Worm (Caenorhabditis elegans) whole organism, L3 larva: ENCODE results near the gene K09E9.7.

Experiments
- R02D3.7 ChIP-seq: fragments of 150-350 bp; optimal IDR thresholded peaks from 2 replicates; lab custom pipeline; 2014; ENCODE audit warnings: missing biosample characterization, missing genetic modification characterization
- ZK546.5 ChIP-seq: sonication (generic microtip); optimal IDR thresholded peaks from 2 replicates; lab custom pipeline; 2017; ENCODE audit warnings: missing biosample characterization, missing genetic modification characterization
- aly-2 ChIP-seq: fragments of 150-350 bp; optimal IDR thresholded peaks from 2 replicates; lab custom pipeline; 2014; ENCODE audit warnings: missing biosample characterization, missing genetic modification characterization
- ama-1 ChIP-seq: fragments of 150-350 bp; optimal IDR thresholded peaks from 2 replicates; lab custom pipeline; 2018
- ceh-16 ChIP-seq: sonication (generic microtip); optimal IDR thresholded peaks from 2 replicates; lab custom pipeline; 2017; ENCODE audit warnings: missing biosample characterization, missing genetic modification characterization
- ceh-28 ChIP-seq: fragments of 150-350 bp; optimal IDR thresholded peaks from 2 replicates; lab custom pipeline; 2014; ENCODE audit warnings: missing biosample characterization, missing genetic modification reagents, missing genetic modification characterization
- ceh-82 ChIP-seq: fragments of 150-350 bp; optimal IDR thresholded peaks from 2 replicates; lab custom pipeline; 2014; ENCODE audit warnings: missing biosample characterization, missing genetic modification characterization
- ceh-9 ChIP-seq: sonication (generic microtip); optimal IDR thresholded peaks from 2 replicates; lab custom pipeline; 2018; ENCODE audit warnings: missing biosample characterization, missing genetic modification characterization
- daf-12 ChIP-seq: fragments of 150-350 bp; optimal IDR thresholded peaks from 2 replicates; lab custom pipeline; 2014; ENCODE audit warnings: missing biosample characterization, missing genetic modification reagents, missing genetic modification characterization
- egl-27 ChIP-seq: sonication (generic microtip); optimal IDR thresholded peaks from 4 replicates; lab custom pipeline; 2017; ENCODE audit warnings: missing biosample characterization, missing genetic modification reagents, missing genetic modification characterization
- egl-5 ChIP-seq: fragments of 150-350 bp; optimal IDR thresholded peaks from 2 replicates; lab custom pipeline; 2017; ENCODE audit warnings: missing biosample characterization, missing genetic modification reagents, missing genetic modification characterization, inconsistent platforms
- elt-1 ChIP-seq: fragments of 150-350 bp; optimal IDR thresholded peaks from 2 replicates; lab custom pipeline; 2014; ENCODE audit warnings: missing biosample characterization, missing genetic modification characterization
- elt-2 ChIP-seq: sonication (generic microtip); optimal IDR thresholded peaks from 2 replicates; lab custom pipeline; 2016; ENCODE audit warnings: missing genetic modification reagents, mild to moderate bottlenecking, missing genetic modification characterization, missing compliant biosample characterization
- elt-3 ChIP-seq, 3 experiments: fragments of 150-350 bp in 1 of 3; sonication (generic microtip) in 2 of 3; optimal IDR thresholded peaks; 2 replicates in 2 of 3; 4 replicates in 1 of 3; lab custom pipeline; 2014 to 2017; ENCODE audit warnings: missing biosample characterization in 3 of 3, missing genetic modification characterization in 3 of 3
- eor-1 ChIP-seq, 2 experiments: fragments of 150-350 bp; optimal IDR thresholded peaks; 2 replicates each; lab custom pipeline; 2014 to 2018; ENCODE audit warnings: missing biosample characterization in 2 of 2, missing genetic modification characterization in 2 of 2
- fkh-10 ChIP-seq: sonication (generic microtip); optimal IDR thresholded peaks from 2 replicates; lab custom pipeline; 2017; ENCODE audit warnings: missing biosample characterization, missing genetic modification reagents, missing genetic modification characterization
- fkh-2 ChIP-seq: fragments of 150-350 bp; optimal IDR thresholded peaks from 2 replicates; lab custom pipeline; 2014; ENCODE audit warnings: missing biosample characterization, missing genetic modification reagents, missing genetic modification characterization
- fos-1 ChIP-seq: fragments of 150-350 bp; optimal IDR thresholded peaks from 2 replicates; lab custom pipeline; 2014; ENCODE audit warnings: missing biosample characterization, missing genetic modification characterization
- hmg-11 ChIP-seq: sonication (generic microtip); optimal IDR thresholded peaks from 2 replicates; lab custom pipeline; 2016; ENCODE audit warnings: missing genetic modification characterization, missing compliant biosample characterization
- jun-1 ChIP-seq: fragments of 150-350 bp; optimal IDR thresholded peaks from 2 replicates; lab custom pipeline; 2014; ENCODE audit warnings: missing biosample characterization, missing genetic modification reagents, missing genetic modification characterization
- lin-15B ChIP-seq: fragments of 150-350 bp; optimal IDR thresholded peaks from 2 replicates; lab custom pipeline; 2014; ENCODE audit warnings: missing biosample characterization, missing genetic modification characterization
- lin-39 ChIP-seq: fragments of 150-350 bp; optimal IDR thresholded peaks from 2 replicates; lab custom pipeline; 2018; ENCODE audit warnings: missing biosample characterization, missing genetic modification reagents, missing genetic modification characterization
- lsy-12 ChIP-seq: sonication (generic microtip); optimal IDR thresholded peaks from 2 replicates; lab custom pipeline; 2016; ENCODE audit warnings: mild to moderate bottlenecking, missing genetic modification characterization, missing compliant biosample characterization
- mdl-1 ChIP-seq: fragments of 150-350 bp; optimal IDR thresholded peaks from 2 replicates; lab custom pipeline; 2014; ENCODE audit warnings: missing biosample characterization, missing genetic modification characterization
- mml-1 ChIP-seq: fragments of 150-350 bp; sonication (generic microtip); optimal IDR thresholded peaks from 3 replicates; lab custom pipeline; 2014; ENCODE audit warnings: missing biosample characterization, missing genetic modification characterization
- nfya-1 ChIP-seq: sonication (generic microtip); optimal IDR thresholded peaks from 2 replicates; lab custom pipeline; 2017; ENCODE audit warnings: missing genetic modification characterization, mild to moderate bottlenecking, missing compliant biosample characterization, antibody characterized with exemption, moderate library complexity; ENCODE audit not compliant: insufficient read depth
- nhr-11 ChIP-seq: fragments of 150-350 bp; optimal IDR thresholded peaks from 2 replicates; lab custom pipeline; 2014; ENCODE audit warnings: missing biosample characterization, missing genetic modification characterization
- nhr-12 ChIP-seq: fragments of 150-350 bp; optimal IDR thresholded peaks from 2 replicates; lab custom pipeline; 2014; ENCODE audit warnings: missing biosample characterization, missing genetic modification characterization
- nhr-23 ChIP-seq: fragments of 150-350 bp; optimal IDR thresholded peaks from 2 replicates; lab custom pipeline; 2014; ENCODE audit warnings: missing biosample characterization, missing genetic modification reagents, missing genetic modification characterization
- nhr-237 ChIP-seq: fragments of 150-350 bp; optimal IDR thresholded peaks from 2 replicates; lab custom pipeline; 2014; ENCODE audit warnings: missing biosample characterization, missing genetic modification characterization
- nhr-25 ChIP-seq: sonication (generic microtip); optimal IDR thresholded peaks from 2 replicates; lab custom pipeline; 2017; ENCODE audit warnings: missing biosample characterization, missing genetic modification characterization
- nhr-28 ChIP-seq: fragments of 150-350 bp; optimal IDR thresholded peaks from 2 replicates; lab custom pipeline; 2014; ENCODE audit warnings: missing biosample characterization, missing genetic modification characterization
- nhr-43 ChIP-seq: sonication (generic microtip); optimal IDR thresholded peaks from 2 replicates; lab custom pipeline; 2016; ENCODE audit warnings: mild to moderate bottlenecking, missing genetic modification characterization, missing compliant biosample characterization; ENCODE audit not compliant: poor library complexity, severe bottlenecking
- nhr-67 ChIP-seq: fragments of 150-350 bp; optimal IDR thresholded peaks from 2 replicates; lab custom pipeline; 2014; ENCODE audit warnings: missing biosample characterization, missing genetic modification characterization
- nhr-76 ChIP-seq: fragments of 150-350 bp; sonication (generic microtip); optimal IDR thresholded peaks from 5 replicates; lab custom pipeline; 2014; ENCODE audit warnings: missing biosample characterization, missing genetic modification characterization
- nhr-77 ChIP-seq: fragments of 150-350 bp; optimal IDR thresholded peaks from 2 replicates; lab custom pipeline; 2014; ENCODE audit warnings: missing biosample characterization, missing genetic modification characterization
- pha-4 ChIP-seq: fragments of 150-350 bp; optimal IDR thresholded peaks from 2 replicates; lab custom pipeline; 2014; ENCODE audit warnings: missing biosample characterization, missing genetic modification reagents, missing genetic modification characterization
- pqm-1 ChIP-seq: fragments of 150-350 bp; optimal IDR thresholded peaks from 2 replicates; lab custom pipeline; 2017; ENCODE audit warnings: missing biosample characterization, missing genetic modification characterization, inconsistent platforms
- sea-2 ChIP-seq: fragments of 150-350 bp; sonication (generic microtip); optimal IDR thresholded peaks from 4 replicates; lab custom pipeline; 2014; ENCODE audit warnings: missing biosample characterization, missing genetic modification reagents, missing genetic modification characterization
- skn-1 ChIP-seq: fragments of 150-350 bp; optimal IDR thresholded peaks from 2 replicates; lab custom pipeline; 2014; ENCODE audit warnings: missing biosample characterization, missing genetic modification characterization
- snpc-4 ChIP-seq: fragments of 150-350 bp; optimal IDR thresholded peaks from 2 replicates; lab custom pipeline; 2014; ENCODE audit warnings: missing biosample characterization, missing genetic modification characterization
- tbx-2 ChIP-seq: sonication (generic microtip); optimal IDR thresholded peaks from 2 replicates; lab custom pipeline; 2016; ENCODE audit warnings: mild to moderate bottlenecking, missing genetic modification characterization, missing compliant biosample characterization
- unc-39 ChIP-seq: sonication (generic microtip); optimal IDR thresholded peaks from 4 replicates; lab custom pipeline; 2017; ENCODE audit warnings: missing biosample characterization, missing genetic modification characterization
- unc-62 ChIP-seq: fragments of 150-350 bp; sonication (generic microtip); optimal IDR thresholded peaks from 4 replicates; lab custom pipeline; 2014; ENCODE audit warnings: missing biosample characterization, missing genetic modification reagents, missing genetic modification characterization
- zag-1 ChIP-seq: fragments of 150-350 bp; optimal IDR thresholded peaks from 2 replicates; lab custom pipeline; 2014; ENCODE audit warnings: missing biosample characterization, missing genetic modification characterization
- ztf-11 ChIP-seq: fragments of 150-350 bp; optimal IDR thresholded peaks from 2 replicates; lab custom pipeline; 2014; ENCODE audit warnings: missing biosample characterization, missing genetic modification characterization
- ztf-4 ChIP-seq: fragments of 150-350 bp; optimal IDR thresholded peaks from 2 replicates; lab custom pipeline; 2014; ENCODE audit warnings: missing biosample characterization, missing genetic modification characterization

Gene K09E9.7

ce11 chrX:15613745-15614229, 26.9 kb upstream of the K09E9.7 start, which contains the start of gene K09E9.3:
K09E9.3 (minus strand) TSS chrX:15613795.
- TF ChIP-seq nhr-12 (tag; lab: Kevin White, UChicago) (no peak), elt-2 (peak; percentile 13), ceh-28 (tag; lab: Kevin White, UChicago) (no peak), fkh-10 (GFP tag; lab: Kevin White, UChicago) (no peak), ceh-16 (tag; lab: Kevin White, UChicago) (no peak), sea-2 (no peak), skn-1 (tag; lab: Kevin White, UChicago) (no peak), lin-39 (tag; lab: Kevin White, UChicago) (peak; percentile 66), elt-3 (tag; optimal IDR thresholded peaks at IDR 0.05; lab: Kevin White, UChicago) (no peak), pha-4 (tag; lab: Kevin White, UChicago) (peak; percentile 24), nfya-1 (tag; lab: Kevin White, UChicago) (peak; percentile 48), ceh-82 (tag; lab: Kevin White, UChicago) (no peak), hmg-11 (peak; percentile 65), nhr-76 (tag; lab: Kevin White, UChicago) (no peak), egl-5 (no peak), ZK546.5 (tag; lab: Kevin White, UChicago) (no peak), nhr-237 (no peak), fos-1 (no peak), fkh-2 (tag; lab: Kevin White, UChicago) (no peak)
- TF ChIP-seq, all 47 proteins: peak for 5

DNA sequence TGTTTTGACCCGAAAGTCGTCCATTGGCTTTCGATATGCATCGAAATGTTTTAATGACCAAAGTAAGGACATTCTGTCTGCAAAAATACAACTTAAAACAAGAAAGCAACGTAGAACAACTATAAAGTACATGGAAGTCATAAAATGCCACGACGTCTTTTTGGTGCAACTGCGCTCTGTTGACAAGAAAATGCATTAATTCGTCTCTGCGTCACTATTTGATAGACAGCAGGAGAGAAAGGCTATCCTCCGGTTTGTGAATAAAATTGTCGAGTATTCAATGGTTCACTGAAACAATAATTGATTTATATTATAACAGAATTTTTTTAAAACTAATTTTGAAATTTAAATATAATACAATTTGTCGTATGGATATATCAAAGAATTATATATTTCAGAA, 24.3 kb upstream of the K09E9.7 start, which contains the start of gene ergi-3:
Gene ergi-3 (minus strand): TSS at position 311 of the 400 bp plus-strand sequence.
- TF ChIP-seq ZK546.5 (tag; lab: Kevin White, UChicago) (no peak), nhr-28 (tag; lab: Kevin White, UChicago) (no peak), skn-1 (tag; lab: Kevin White, UChicago) (no peak), ztf-11 (tag; lab: Kevin White, UChicago) (no peak), mml-1 (tag; lab: Kevin White, UChicago) (no peak), lin-39 (tag; lab: Kevin White, UChicago) (peak; percentile 88), jun-1 (tag; lab: Kevin White, UChicago) (peak; percentile 50), nhr-67 (no peak), lsy-12 (tag; lab: Kevin White, UChicago) (no peak), egl-5 (peak; percentile 77), nfya-1 (tag; lab: Kevin White, UChicago) (peak; percentile 77), elt-3 (tag; optimal IDR thresholded peaks at IDR 0.05; lab: Kevin White, UChicago) (peak in 1 of 3 experiments; percentile 47), pqm-1 (tag; lab: Kevin White, UChicago) (no peak), sea-2 (no peak), egl-27 (tag; lab: Kevin White, UChicago) (no peak), nhr-76 (tag; lab: Kevin White, UChicago) (no peak), R02D3.7 (tag; lab: Kevin White, UChicago) (no peak), daf-12 (tag; lab: Kevin White, UChicago) (no peak), ceh-28 (tag; lab: Kevin White, UChicago) (no peak), elt-2 (peak; percentile 45), nhr-12 (tag; lab: Kevin White, UChicago) (no peak), fos-1 (no peak), tbx-2 (tag; lab: Kevin White, UChicago) (no peak), zag-1 (no peak), ceh-16 (tag; lab: Kevin White, UChicago) (no peak), nhr-237 (no peak), ztf-4 (tag; lab: Kevin White, UChicago) (no peak), nhr-11 (tag; lab: Kevin White, UChicago) (no peak), fkh-2 (tag; lab: Kevin White, UChicago) (no peak), eor-1 (tag; optimal IDR thresholded peaks at IDR 0.05; lab: Kevin White, UChicago) (no peak), elt-1 (tag; lab: Kevin White, UChicago) (no peak), unc-62 (no peak), mdl-1 (tag; lab: Kevin White, UChicago) (no peak), nhr-77 (tag; lab: Kevin White, UChicago) (no peak), unc-39 (no peak), snpc-4 (tag; lab: Kevin White, UChicago) (peak; percentile 68), aly-2 (tag; lab: Kevin White, UChicago) (no peak), nhr-43 (tag; lab: Kevin White, UChicago) (no peak), nhr-25 (tag; lab: Kevin White, UChicago) (peak; percentile 75), ceh-82 (tag; lab: Kevin White, UChicago) (no peak), lin-15B (tag; lab: Kevin White, UChicago) (peak; percentile 78), ceh-9 (tag; lab: Kevin White, UChicago) (no peak), pha-4 (tag; lab: Kevin White, UChicago) (peak; percentile 82), nhr-23 (peak; percentile 60), fkh-10 (GFP tag; lab: Kevin White, UChicago) (no peak), ama-1 (lab: Kevin White, UChicago) (no peak), hmg-11 (no peak)
